Worm (Caenorhabditis elegans) whole organism, L4 larva: ENCODE data around the gene ect-2.

ENCODE experiments used
- F10B5.3 ChIP-seq: sonication (generic microtip); optimal IDR thresholded peaks from 2 replicates; lab custom pipeline; 2016; ENCODE audit warnings: mild to moderate bottlenecking, missing genetic modification characterization, missing compliant biosample characterization
- R02D3.7 ChIP-seq: fragments of 150-350 bp; sonication (generic microtip); optimal IDR thresholded peaks from 3 replicates; lab custom pipeline; 2014; ENCODE audit warnings: missing biosample characterization, missing genetic modification characterization
- aha-1 ChIP-seq: fragments of 150-350 bp; peaks from one replicate; lab custom pipeline; 2014; ENCODE audit warnings: missing biosample characterization, missing genetic modification characterization
- ceh-28 ChIP-seq: fragments of 150-350 bp; optimal IDR thresholded peaks from 2 replicates; lab custom pipeline; 2014; ENCODE audit warnings: missing biosample characterization, missing genetic modification reagents, missing genetic modification characterization
- ceh-32 ChIP-seq: sonication (generic microtip); optimal IDR thresholded peaks from 2 replicates; lab custom pipeline; 2016; ENCODE audit warnings: mild to moderate bottlenecking, missing genetic modification characterization, missing compliant biosample characterization; ENCODE audit not compliant: poor library complexity
- ceh-44 ChIP-seq: fragments of 200-800 bp; sonication (Bioruptor generic); IDR thresholded peaks from 2 replicates; pipeline ENCODE4 v1.3.6; 2022; ENCODE audit warnings: missing genetic modification reagents, missing genetic modification characterization, missing compliant biosample characterization
- cey-2 ChIP-seq: sonication (generic microtip); optimal IDR thresholded peaks from 3 replicates; lab custom pipeline; 2017; ENCODE audit warnings: missing genetic modification characterization, mild to moderate bottlenecking, missing compliant biosample characterization, antibody characterized with exemption, borderline replicate concordance; ENCODE audit not compliant: insufficient read depth
- daf-16 ChIP-seq, 3 experiments: sonication (generic microtip); optimal IDR thresholded peaks; 2 replicates each; lab custom pipeline; 2016 to 2017; ENCODE audit warnings: missing genetic modification characterization in 3 of 3, missing genetic modification reagents in 3 of 3, mild to moderate bottlenecking in 2 of 3, missing compliant biosample characterization in 2 of 3, missing biosample characterization in 1 of 3, moderate library complexity in 1 of 3
- daf-19 ChIP-seq: fragments of 200-800 bp; sonication (Bioruptor generic); conservative IDR thresholded peaks from 2 replicates; pipeline ENCODE4 v1.3.6; 2022; ENCODE audit warnings: missing genetic modification characterization, missing compliant biosample characterization
- dmd-9 ChIP-seq: fragments of 200-800 bp; sonication (Bioruptor generic); IDR thresholded peaks from 2 replicates; pipeline ENCODE4 v1.3.6; 2022; ENCODE audit warnings: missing genetic modification reagents, missing genetic modification characterization, missing compliant biosample characterization
- dpl-1 ChIP-seq: fragments of 150-350 bp; optimal IDR thresholded peaks from 2 replicates; lab custom pipeline; 2014; ENCODE audit warnings: missing biosample characterization, missing genetic modification reagents, missing genetic modification characterization
- fkh-10 ChIP-seq: fragments of 150-350 bp; optimal IDR thresholded peaks from 2 replicates; lab custom pipeline; 2014; ENCODE audit warnings: missing biosample characterization, missing genetic modification reagents, missing genetic modification characterization
- lin-13 ChIP-seq: fragments of 150-350 bp; optimal IDR thresholded peaks from 2 replicates; lab custom pipeline; 2014; ENCODE audit warnings: missing biosample characterization, missing genetic modification reagents, missing genetic modification characterization
- lin-15B ChIP-seq: fragments of 150-350 bp; sonication (generic microtip); optimal IDR thresholded peaks from 3 replicates; lab custom pipeline; 2014; ENCODE audit warnings: missing biosample characterization, missing genetic modification characterization
- lin-29 ChIP-seq: fragments of 200-800 bp; sonication (Bioruptor generic); IDR thresholded peaks from 2 replicates; pipeline ENCODE4 v1.3.6; 2022; ENCODE audit warnings: missing genetic modification reagents, missing genetic modification characterization, missing compliant biosample characterization
- lin-38 ChIP-seq: fragments of 200-800 bp; sonication (Bioruptor generic); IDR thresholded peaks from 2 replicates; pipeline ENCODE4 v1.3.6; 2022; ENCODE audit warnings: missing genetic modification reagents, missing genetic modification characterization, missing compliant biosample characterization
- lsy-2 ChIP-seq, 2 experiments: fragments of 150-350 bp in 1 of 2; sonication (generic microtip) in 1 of 2; optimal IDR thresholded peaks; 2 replicates each; lab custom pipeline; 2014 to 2017; ENCODE audit warnings: missing biosample characterization in 2 of 2, missing genetic modification characterization in 2 of 2
- madf-5 ChIP-seq, 2 experiments: fragments of 200-800 bp; sonication (Bioruptor generic); IDR thresholded peaks; 2 replicates each; pipeline ENCODE4 v1.3.6; 2022; ENCODE audit warnings: missing compliant biosample characterization in 2 of 2, missing genetic modification characterization in 2 of 2
- mdl-1 ChIP-seq, 2 experiments: fragments of 150-350 bp in 1 of 2; sonication (generic microtip) in 1 of 2; optimal IDR thresholded peaks; 2 replicates each; lab custom pipeline; 2014 to 2017; ENCODE audit warnings: missing biosample characterization in 2 of 2, missing genetic modification characterization in 2 of 2
- mes-2 ChIP-seq: sonication (generic microtip); optimal IDR thresholded peaks from 2 replicates; lab custom pipeline; 2016; ENCODE audit warnings: missing genotype, mild to moderate bottlenecking, missing genetic modification characterization, missing compliant biosample characterization; ENCODE audit not compliant: poor library complexity, severe bottlenecking
- mxl-3 ChIP-seq: fragments of 200-800 bp; sonication (Bioruptor generic); optimal IDR thresholded peaks from 2 replicates; lab custom pipeline; 2018; ENCODE audit warnings: mild to moderate bottlenecking, missing genetic modification characterization, missing compliant biosample characterization
- nhr-28 ChIP-seq: fragments of 150-350 bp; optimal IDR thresholded peaks from 2 replicates; lab custom pipeline; 2014; ENCODE audit warnings: missing biosample characterization, missing genetic modification characterization
- pha-4 ChIP-seq, 2 experiments: fragments of 150-350 bp in 1 of 2; fragments of 200-800 bp in 1 of 2; sonication (Bioruptor generic) in 1 of 2; IDR thresholded peaks in 1 of 2; optimal IDR thresholded peaks in 1 of 2; 2 replicates each; pipeline versions ENCODE4 v1.3.6 to Lab custom; 2014 to 2022; ENCODE audit warnings: missing genetic modification characterization in 2 of 2, missing genetic modification reagents in 2 of 2, missing biosample characterization in 1 of 2, missing compliant biosample characterization in 1 of 2
- pqm-1 ChIP-seq: sonication (generic microtip); optimal IDR thresholded peaks from 2 replicates; lab custom pipeline; 2017; ENCODE audit warnings: missing biosample characterization, missing genetic modification characterization
- skn-1 ChIP-seq: fragments of 150-350 bp; optimal IDR thresholded peaks from 2 replicates; lab custom pipeline; 2014; ENCODE audit warnings: missing biosample characterization, missing genetic modification characterization
- unc-130 ChIP-seq: sonication (generic microtip); optimal IDR thresholded peaks from 2 replicates; lab custom pipeline; 2016; ENCODE audit warnings: missing genetic modification reagents, missing genetic modification characterization, missing compliant biosample characterization
- unc-62 ChIP-seq, 3 experiments: fragments of 150-350 bp in 1 of 3; sonication (generic microtip); optimal IDR thresholded peaks in 2 of 3; peaks in 1 of 3; 1 replicate in 1 of 3; 2 replicates in 2 of 3; lab custom pipeline; 2014 to 2017; ENCODE audit warnings: missing biosample characterization in 3 of 3, missing genetic modification characterization in 3 of 3, missing genetic modification reagents in 3 of 3, missing genotype in 1 of 3
- ztf-7 ChIP-seq: fragments of 150-350 bp; optimal IDR thresholded peaks from 2 replicates; lab custom pipeline; 2014; ENCODE audit warnings: missing biosample characterization, missing genetic modification characterization

Gene ect-2

DNA sequence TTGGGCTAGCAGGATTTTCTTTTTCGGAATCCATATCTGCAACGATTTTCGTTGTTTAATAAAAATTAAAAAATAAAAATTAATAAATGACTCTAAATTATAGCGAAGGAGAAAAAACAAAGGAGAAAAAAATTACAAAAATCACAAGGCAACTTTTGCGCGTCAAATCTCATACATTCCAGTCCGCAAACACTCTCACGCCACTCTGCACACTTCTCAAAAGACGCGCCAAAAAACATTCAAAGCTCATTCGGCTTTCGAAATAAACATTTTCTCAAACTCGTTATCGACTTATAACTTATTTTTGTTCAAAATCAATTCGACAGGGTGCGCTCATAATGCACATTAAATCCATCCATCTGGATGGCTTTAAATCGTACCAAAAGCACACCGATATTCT is 40.3 kb upstream of the ect-2 start, which contains the start of the genes R06F6.12 and mix-1 (continued):
- TF ChIP-seq ztf-7 = no peak
- TF ChIP-seq, all 104 proteins: peak for 16

DNA sequence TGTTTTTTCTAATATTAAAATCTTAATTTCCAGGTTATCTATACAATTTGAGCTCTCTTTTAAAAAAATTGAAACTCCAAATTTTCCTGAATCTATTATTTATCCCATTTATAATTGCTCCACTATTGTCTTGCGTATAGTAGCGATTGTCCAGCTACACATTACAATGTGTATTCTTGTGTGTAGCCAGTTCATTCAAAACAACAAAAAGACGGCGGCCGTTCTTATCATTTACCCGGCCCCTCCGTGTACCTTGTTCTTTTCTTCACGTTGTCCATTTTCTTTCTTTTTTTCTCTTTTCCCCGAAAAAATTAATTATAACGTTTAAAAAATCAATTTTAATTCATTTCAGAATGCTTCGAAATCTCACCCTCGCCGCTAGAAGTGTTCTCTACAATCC is 36.9 kb upstream of the ect-2 start, which contains the start of gene ech-4:
Gene ech-4, plus strand, starts transcription at position 353 of the 400 bp plus-strand sequence.
- TF ChIP-seq daf-16 (GFP tag; optimal IDR thresholded peaks at IDR 0.05; lab: Kevin White, UChicago) (no peak), daf-16 (tag; optimal IDR thresholded peaks at IDR 0.05; lab: Kevin White, UChicago) (peak; percentile 63), dmd-9 (no peak), F10B5.3 (tag; lab: Kevin White, UChicago) (no peak), lin-38 (GFP tag; lab: Robert Waterston, UW) (peak; percentile 17; the same call in 1 of the 2 replicates), mdl-1 (tag; optimal IDR thresholded peaks at IDR 0.05; lab: Kevin White, UChicago) (no peak), skn-1 (no peak), nhr-28 (tag; lab: Kevin White, UChicago) (peak; percentile 56), fkh-10 (GFP tag; lab: Kevin White, UChicago) (no peak), pqm-1 (tag; lab: Kevin White, UChicago) (peak; percentile 9), mxl-3 (GFP tag; lab: Kevin White, UChicago) (no peak), ceh-44 (GFP tag; lab: Robert Waterston, UW) (no peak), lin-13 (GFP tag; lab: Kevin White, UChicago) (no peak)
- TF ChIP-seq, all 104 proteins: peak for 4

DNA sequence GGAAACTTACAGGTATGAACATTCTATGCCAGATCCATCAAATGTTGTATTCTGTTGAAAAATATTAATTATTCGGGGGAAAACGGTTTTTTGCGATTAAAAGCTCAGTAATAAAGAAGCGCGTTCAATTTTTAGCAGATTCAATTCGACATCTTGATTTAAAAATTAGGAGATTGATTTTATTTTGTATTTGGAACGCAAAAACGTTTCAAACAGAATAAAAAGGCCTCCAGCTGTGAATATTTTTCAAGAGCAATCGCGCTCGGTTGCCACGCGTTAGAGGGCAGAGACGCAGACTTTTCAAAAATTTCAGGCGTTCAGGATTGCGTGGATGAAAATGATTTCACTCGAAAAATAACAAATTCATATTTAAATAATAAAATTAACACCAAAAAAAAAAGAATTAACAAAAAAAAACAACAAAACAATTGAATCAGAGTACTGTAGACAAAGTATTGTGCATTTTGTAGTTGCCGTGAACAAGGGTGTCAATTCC is 36.2 kb upstream of the ect-2 start, which contains the start of gene R06F6.8:
Gene R06F6.8, minus strand, starts transcription at position 51 of the 496 bp plus-strand sequence.
- TF ChIP-seq lin-38 (GFP tag; lab: Robert Waterston, UW) = peak; percentile 82
- no peak for TF ChIP-seq unc-130
- no peak for TF ChIP-seq pha-4 (GFP tag; IDR thresholded peaks at IDR 0.05; lab: Robert Waterston, UW)
- peak; percentile 11 for TF ChIP-seq pha-4 (tag; optimal IDR thresholded peaks at IDR 0.05; lab: Kevin White, UChicago)
- peak; percentile 5 for TF ChIP-seq lin-13 (GFP tag; lab: Kevin White, UChicago)
- TF ChIP-seq mes-2 (tag; lab: Kevin White, UChicago) = peak; percentile 61
- peak; percentile 9 for TF ChIP-seq nhr-28 (tag; lab: Kevin White, UChicago)
- peak in 1 of 2 experiments; percentile 29 for TF ChIP-seq lsy-2 (tag; optimal IDR thresholded peaks at IDR 0.05; lab: Kevin White, UChicago)
- TF ChIP-seq ceh-32 (tag; lab: Kevin White, UChicago) = no peak
- TF ChIP-seq lin-29 (GFP tag; lab: Robert Waterston, UW) = no peak
- peak; percentile 20 for TF ChIP-seq dpl-1

DNA sequence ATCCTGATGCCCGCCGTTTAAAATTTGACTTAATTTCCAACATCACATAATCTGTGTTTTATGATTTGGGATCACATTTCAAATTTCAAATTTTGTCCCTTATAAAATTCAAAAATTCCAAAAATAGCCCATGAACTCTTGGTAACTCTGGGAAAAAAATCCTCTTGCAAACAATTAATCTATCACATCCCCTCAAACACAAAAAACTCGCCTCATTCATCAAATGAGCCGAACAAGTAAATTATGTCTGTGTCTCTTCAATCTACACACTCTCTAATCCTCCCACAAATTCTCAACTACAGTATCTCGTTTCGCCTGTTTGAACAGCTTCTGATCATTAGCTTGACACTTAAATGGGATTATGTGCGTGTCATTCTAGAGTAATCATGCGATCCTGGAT is 26.9 kb upstream of the ect-2 start, which contains the start of gene msrp-7:
Gene msrp-7, plus strand, starts transcription at position 301 of the 400 bp plus-strand sequence.
- no peak for TF ChIP-seq madf-5 (GFP tag; IDR thresholded peaks at IDR 0.05; lab: Robert Waterston, UW)

DNA sequence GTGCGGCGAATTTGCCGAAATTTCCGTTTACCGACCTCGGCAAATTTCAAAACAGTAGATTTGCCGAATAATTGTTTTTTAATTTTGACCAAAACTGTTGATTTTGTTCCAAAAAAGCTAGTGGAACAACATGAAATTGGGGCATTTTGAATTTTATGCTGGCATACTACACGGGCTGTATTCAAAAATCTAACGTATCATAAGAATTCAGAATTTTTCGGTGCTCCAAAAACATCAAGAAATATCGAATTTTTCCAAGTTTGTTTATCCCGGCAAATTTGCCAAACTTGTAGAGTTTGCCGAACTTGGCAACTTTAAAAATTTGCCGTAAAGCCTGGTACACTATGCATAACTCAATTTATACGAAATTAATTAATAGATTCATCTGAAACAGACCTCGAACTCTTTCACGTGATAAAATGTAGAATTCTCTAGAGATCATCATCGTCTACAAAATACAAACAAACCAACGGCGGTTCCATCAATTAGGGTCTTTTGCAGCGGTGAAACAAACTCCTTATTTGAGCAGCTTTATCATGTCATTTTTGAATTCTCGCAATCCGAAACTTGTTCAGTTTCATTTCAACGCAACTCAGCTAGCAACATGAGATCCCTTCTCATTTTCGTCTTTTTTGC is 25.1 kb upstream of the ect-2 start, which contains the start of gene R06F6.14:
Gene R06F6.14, plus strand, starts transcription at position 586 of the 636 bp plus-strand sequence.
- TF ChIP-seq unc-62 (GFP tag; optimal IDR thresholded peaks at IDR 0.05 in 1 of 2; lab: Kevin White, UChicago) (peak in 1 of 2 experiments; percentile 62), unc-62 (tag; optimal IDR thresholded peaks at IDR 0.05; lab: Kevin White, UChicago) (no peak), aha-1 (tag; lab: Kevin White, UChicago) (peak; percentile 91), daf-19 (no peak)

DNA sequence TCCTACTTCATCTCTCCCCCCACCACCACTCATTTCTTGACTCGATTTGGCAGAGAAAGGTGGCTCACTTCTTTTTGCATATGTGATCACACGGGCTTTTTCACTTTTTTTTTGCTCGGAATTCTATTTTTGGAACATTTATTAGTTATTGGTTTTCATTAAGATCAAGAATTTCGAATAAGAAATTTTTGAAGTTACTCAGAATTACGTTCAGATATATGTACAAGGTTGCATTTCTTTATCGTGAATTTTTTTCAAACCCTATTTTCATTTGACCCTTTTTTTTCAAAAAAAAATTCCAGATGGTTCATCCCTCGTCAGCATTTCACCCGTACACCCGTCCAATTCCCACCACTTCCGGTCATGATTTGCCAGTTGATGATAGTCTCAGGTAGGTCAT is 21.7 kb upstream of the ect-2 start, which contains the start of gene ceh-62:
Gene ceh-62, plus strand, starts transcription at position 301 of the 400 bp plus-strand sequence.
- peak; percentile 74 for TF ChIP-seq aha-1 (tag; lab: Kevin White, UChicago)
- no peak for TF ChIP-seq lin-15B
- TF ChIP-seq daf-19 = no peak
- TF ChIP-seq cey-2 (tag; lab: Kevin White, UChicago) = no peak
- no peak for TF ChIP-seq pqm-1 (tag; lab: Kevin White, UChicago)
- no peak for TF ChIP-seq R02D3.7 (tag; lab: Kevin White, UChicago)
- no peak for TF ChIP-seq ceh-28
